Worm (Caenorhabditis elegans) whole organism, late embryonic: ENCODE results near the gene T11B7.5.

Source experiments
- K09A11.1 ChIP-seq: sonication (generic microtip); optimal IDR thresholded peaks from 2 replicates; lab custom pipeline; 2017; ENCODE audit warnings: antibody characterized with exemption, mild to moderate bottlenecking, missing genetic modification characterization, missing compliant biosample characterization; ENCODE audit not compliant: insufficient read depth
- ama-1 ChIP-seq: fragments of 150-350 bp; optimal IDR thresholded peaks from 2 replicates; lab custom pipeline; 2014
- ceh-18 ChIP-seq: sonication (generic microtip); optimal IDR thresholded peaks from 2 replicates; lab custom pipeline; 2016; ENCODE audit warnings: missing genetic modification characterization, missing compliant biosample characterization
- ceh-48 ChIP-seq: sonication (generic microtip); optimal IDR thresholded peaks from 2 replicates; lab custom pipeline; 2016; ENCODE audit warnings: missing genetic modification characterization, inconsistent platforms, missing compliant biosample characterization
- ets-4 ChIP-seq: sonication (generic microtip); optimal IDR thresholded peaks from 2 replicates; lab custom pipeline; 2016; ENCODE audit warnings: missing genetic modification characterization, missing compliant biosample characterization
- hlh-8 ChIP-seq: sonication (generic microtip); optimal IDR thresholded peaks from 2 replicates; lab custom pipeline; 2016; ENCODE audit warnings: missing genotype, missing genetic modification characterization, missing compliant biosample characterization
- lin-11 ChIP-seq: fragments of 200-800 bp; sonication (Bioruptor generic); optimal IDR thresholded peaks from 2 replicates; lab custom pipeline; 2018; ENCODE audit warnings: mild to moderate bottlenecking, missing genetic modification characterization, missing compliant biosample characterization
- rnt-1 ChIP-seq: sonication (generic microtip); optimal IDR thresholded peaks from 2 replicates; lab custom pipeline; 2016; ENCODE audit warnings: missing genetic modification characterization, missing compliant biosample characterization
- sox-2 ChIP-seq: fragments of 200-800 bp; sonication (Bioruptor generic); IDR thresholded peaks from 2 replicates; pipeline ENCODE4 v1.3.6; 2022; ENCODE audit warnings: missing genetic modification reagents, missing genetic modification characterization, missing compliant biosample characterization
- sox-4 ChIP-seq: sonication (generic microtip); optimal IDR thresholded peaks from 2 replicates; lab custom pipeline; 2017; ENCODE audit warnings: mild to moderate bottlenecking, missing genetic modification characterization, inconsistent platforms, missing compliant biosample characterization
- tbx-2 ChIP-seq: sonication (generic microtip); optimal IDR thresholded peaks from 2 replicates; lab custom pipeline; 2016; ENCODE audit warnings: missing genetic modification characterization, missing compliant biosample characterization
- tbx-7 ChIP-seq: sonication (generic microtip); optimal IDR thresholded peaks from 2 replicates; lab custom pipeline; 2016; ENCODE audit warnings: missing genotype, missing genetic modification characterization, missing compliant biosample characterization
- unc-86 ChIP-seq: sonication (generic microtip); optimal IDR thresholded peaks from 2 replicates; lab custom pipeline; 2016; ENCODE audit warnings: missing genetic modification characterization, missing compliant biosample characterization
- zip-5 ChIP-seq: sonication (generic microtip); optimal IDR thresholded peaks from 2 replicates; lab custom pipeline; 2016; ENCODE audit warnings: missing genetic modification characterization, missing compliant biosample characterization

- TF ChIP-seq ceh-18 (no peak), ets-4 (tag; lab: Kevin White, UChicago) (no peak), tbx-2 (no peak), zip-5 (tag; lab: Kevin White, UChicago) (no peak), lin-11 (no peak), unc-86 (no peak), tbx-7 (no peak), ama-1 (lab: Kevin White, UChicago) (no peak), sox-2 (GFP tag; lab: Robert Waterston, UW) (no peak), sox-4 (tag; lab: Kevin White, UChicago) (no peak), rnt-1 (tag; lab: Kevin White, UChicago) (no peak), K09A11.1 (tag; lab: Kevin White, UChicago) (no peak), hlh-8 (tag; lab: Kevin White, UChicago) (no peak), ceh-48 (tag; lab: Kevin White, UChicago) (no peak)
Observed at ce11 chrIV:8865343-8865742, 9.5 kb upstream of the T11B7.5 start, which contains the start of gene C09G9.1.
